Fruit fly (Drosophila melanogaster) whole organism, embryonic: Measurements from ENCODE around the gene moody.

Experiments
- Abd-B ChIP-seq: fragments of 200-800 bp; sonication (Bioruptor generic); optimal IDR thresholded peaks from 2 replicates; lab custom pipeline; 2018; ENCODE audit warnings: missing biosample characterization, mild to moderate bottlenecking, missing genetic modification characterization, moderate library complexity
- Adf1 ChIP-seq: fragments of 200-800 bp; sonication (Bioruptor generic); IDR thresholded peaks from 2 replicates; pipeline ENCODE4 v1.3.6; 2022; ENCODE audit warnings: missing biosample characterization, missing genetic modification characterization
- CG10431 ChIP-seq: fragments of 200-800 bp; sonication (Bioruptor generic); optimal IDR thresholded peaks from 3 replicates; lab custom pipeline; 2018; ENCODE audit warnings: missing biosample characterization, mild to moderate bottlenecking, missing genetic modification characterization
- CG10565 ChIP-seq: fragments of 200-800 bp; sonication (Bioruptor generic); optimal IDR thresholded peaks from 3 replicates; lab custom pipeline; 2016; ENCODE audit warnings: missing biosample characterization, mild to moderate bottlenecking, missing genetic modification characterization
- CG14965 ChIP-seq: fragments of 200-800 bp; sonication (Bioruptor generic); optimal IDR thresholded peaks from 2 replicates; lab custom pipeline; 2016; ENCODE audit warnings: missing biosample characterization, missing genetic modification characterization, borderline replicate concordance
- CG1603 ChIP-seq: fragments of 200-800 bp; sonication (Bioruptor generic); optimal IDR thresholded peaks from 2 replicates; lab custom pipeline; 2019; ENCODE audit warnings: missing biosample characterization, mild to moderate bottlenecking, missing genetic modification characterization, moderate library complexity
- CG16863 ChIP-seq: fragments of 200-800 bp; sonication (Bioruptor generic); optimal IDR thresholded peaks from 3 replicates; lab custom pipeline; 2016; ENCODE audit warnings: missing biosample characterization, missing genetic modification characterization
- CG30431 ChIP-seq: fragments of 200-800 bp; sonication (Bioruptor generic); optimal IDR thresholded peaks from 2 replicates; lab custom pipeline; 2017; ENCODE audit warnings: missing biosample characterization, missing genetic modification characterization
- CG4820 ChIP-seq: fragments of 200-800 bp; sonication (Bioruptor generic); optimal IDR thresholded peaks from 3 replicates; lab custom pipeline; 2016; ENCODE audit warnings: missing biosample characterization, missing genetic modification characterization
- CG6254 ChIP-seq: fragments of 200-800 bp; sonication (Bioruptor generic); optimal IDR thresholded peaks from 3 replicates; lab custom pipeline; 2017; ENCODE audit warnings: mild to moderate bottlenecking, missing biosample characterization, missing genetic modification reagents, missing genetic modification characterization
- CG6854 ChIP-seq: fragments of 200-800 bp; sonication (Bioruptor generic); optimal IDR thresholded peaks from 3 replicates; lab custom pipeline; 2017; ENCODE audit warnings: missing biosample characterization, mild to moderate bottlenecking, missing genetic modification characterization
- CG8924 ChIP-seq: fragments of 200-800 bp; optimal IDR thresholded peaks from 3 replicates; lab custom pipeline; 2019; ENCODE audit warnings: missing biosample characterization, mild to moderate bottlenecking, missing genetic modification characterization, moderate library complexity
- CG9797 ChIP-seq: fragments of 200-800 bp; sonication (Bioruptor generic); optimal IDR thresholded peaks from 3 replicates; lab custom pipeline; 2018; ENCODE audit warnings: missing biosample characterization, mild to moderate bottlenecking, missing genetic modification characterization
- Dip3 ChIP-seq: fragments of 200-800 bp; sonication (Bioruptor generic); optimal IDR thresholded peaks from 3 replicates; lab custom pipeline; 2016; ENCODE audit warnings: missing biosample characterization, missing genetic modification characterization
- Doc2 ChIP-seq: fragments of 200-800 bp; sonication (Bioruptor generic); IDR thresholded peaks from 2 replicates; pipeline ENCODE4 v1.3.6; 2022; ENCODE audit warnings: missing biosample characterization, missing genetic modification characterization
- Fer3 ChIP-seq: fragments of 200-800 bp; sonication (Bioruptor generic); optimal IDR thresholded peaks from 2 replicates; lab custom pipeline; 2018; ENCODE audit warnings: missing biosample characterization, mild to moderate bottlenecking, missing genetic modification characterization, moderate library complexity
- HHEX ChIP-seq: fragments of 200-800 bp; sonication (Bioruptor generic); optimal IDR thresholded peaks from 3 replicates; lab custom pipeline; 2017; ENCODE audit warnings: missing biosample characterization, mild to moderate bottlenecking, missing genetic modification characterization, missing genetic modification reagents
- HLHmδ ChIP-seq: fragments of 200-800 bp; sonication (Bioruptor generic); optimal IDR thresholded peaks from 2 replicates; lab custom pipeline; 2018; ENCODE audit warnings: missing biosample characterization, mild to moderate bottlenecking, missing genetic modification characterization, moderate library complexity
- Jarid2 ChIP-seq: fragments of 200-800 bp; sonication (Bioruptor generic); optimal IDR thresholded peaks from 3 replicates; lab custom pipeline; 2017; ENCODE audit warnings: mild to moderate bottlenecking, missing biosample characterization, missing genetic modification reagents, missing genetic modification characterization
- Kr ChIP-seq: fragments of 200-800 bp; sonication (Bioruptor generic); optimal IDR thresholded peaks from 2 replicates; lab custom pipeline; 2017; ENCODE audit warnings: missing biosample characterization, mild to moderate bottlenecking, missing genetic modification characterization
- MBD-R2 ChIP-seq: fragments of 200-800 bp; sonication (Bioruptor generic); IDR thresholded peaks from 2 replicates; pipeline ENCODE4 v1.3.6; 2022; ENCODE audit warnings: missing biosample characterization, missing genetic modification characterization
- Meics ChIP-seq: fragments of 200-800 bp; sonication (Bioruptor generic); optimal IDR thresholded peaks from 2 replicates; lab custom pipeline; 2017; ENCODE audit warnings: missing biosample characterization, mild to moderate bottlenecking, missing genetic modification characterization
- Oli ChIP-seq: fragments of 200-800 bp; sonication (Bioruptor generic); optimal IDR thresholded peaks from 2 replicates; lab custom pipeline; 2018; ENCODE audit warnings: missing biosample characterization, mild to moderate bottlenecking, missing genetic modification characterization, moderate library complexity
- Pdp1 ChIP-seq, 2 experiments: fragments of 200-800 bp; sonication (Bioruptor generic); optimal IDR thresholded peaks; 3 replicates each; lab custom pipeline; 2016; ENCODE audit warnings: missing biosample characterization in 2 of 2, missing genetic modification characterization in 2 of 2, mild to moderate bottlenecking in 1 of 2, moderate library complexity in 1 of 2
- Ptx1 ChIP-seq: fragments of 200-800 bp; sonication (Bioruptor generic); IDR thresholded peaks from 2 replicates; pipeline ENCODE4 v1.3.6; 2022; ENCODE audit warnings: missing biosample characterization, missing genetic modification characterization
- Sry-β ChIP-seq: fragments of 200-800 bp; sonication (Bioruptor generic); optimal IDR thresholded peaks from 2 replicates; lab custom pipeline; 2018; ENCODE audit warnings: missing biosample characterization, mild to moderate bottlenecking, missing genetic modification characterization, moderate library complexity
- ab ChIP-seq: fragments of 200-800 bp; sonication (Bioruptor generic); optimal IDR thresholded peaks from 2 replicates; lab custom pipeline; 2016; ENCODE audit warnings: missing biosample characterization, missing genetic modification characterization
- abd-A ChIP-seq: fragments of 200-800 bp; sonication (Bioruptor generic); optimal IDR thresholded peaks from 3 replicates; lab custom pipeline; 2019; ENCODE audit warnings: missing biosample characterization, mild to moderate bottlenecking, missing genetic modification characterization, moderate library complexity
- az2 ChIP-seq: fragments of 200-800 bp; sonication (Bioruptor generic); optimal IDR thresholded peaks from 3 replicates; lab custom pipeline; 2016; ENCODE audit warnings: missing biosample characterization, missing genetic modification characterization
- chinmo ChIP-seq: fragments of 200-800 bp; sonication (Bioruptor generic); IDR thresholded peaks from 4 replicates; pipeline ENCODE4 v1.3.6; 2022; ENCODE audit warnings: missing biosample characterization, missing genetic modification characterization; ENCODE audit not compliant: partially characterized antibody
- crc ChIP-seq: fragments of 200-800 bp; sonication (Bioruptor generic); optimal IDR thresholded peaks from 2 replicates; lab custom pipeline; 2016; ENCODE audit warnings: missing biosample characterization, missing genetic modification characterization
- croc ChIP-seq: fragments of 200-800 bp; sonication (Bioruptor generic); conservative IDR thresholded peaks from 3 replicates; pipeline ENCODE4 v1.3.6; 2022; ENCODE audit warnings: missing biosample characterization, missing genetic modification characterization
- da ChIP-seq: fragments of 200-800 bp; sonication (Bioruptor generic); optimal IDR thresholded peaks from 2 replicates; lab custom pipeline; 2016; ENCODE audit warnings: missing biosample characterization, missing genetic modification characterization
- dati ChIP-seq: fragments of 200-800 bp; sonication (Bioruptor generic); IDR thresholded peaks from 2 replicates; pipeline ENCODE4 v1.3.6; 2022; ENCODE audit warnings: missing biosample characterization, missing genetic modification characterization
- emc ChIP-seq: fragments of 200-800 bp; sonication (Bioruptor generic); optimal IDR thresholded peaks from 2 replicates; lab custom pipeline; 2016; ENCODE audit warnings: missing biosample characterization, missing genetic modification characterization
- ems ChIP-seq: fragments of 200-800 bp; sonication (Bioruptor generic); optimal IDR thresholded peaks from 3 replicates; lab custom pipeline; 2016; ENCODE audit warnings: missing biosample characterization, missing genetic modification characterization
- eve ChIP-seq, 2 experiments: fragments of >200 bp; optimal IDR thresholded peaks; 2 replicates each; lab custom pipeline; 2017; ENCODE audit warnings: missing biosample characterization in 2 of 2, missing genetic modification characterization in 2 of 2
- ewg ChIP-seq: fragments of 200-800 bp; sonication (Bioruptor generic); optimal IDR thresholded peaks from 3 replicates; lab custom pipeline; 2017; ENCODE audit warnings: mild to moderate bottlenecking, missing biosample characterization, missing genetic modification reagents, missing genetic modification characterization
- exex ChIP-seq: fragments of 200-800 bp; sonication (Bioruptor generic); optimal IDR thresholded peaks from 4 replicates; lab custom pipeline; 2018; ENCODE audit warnings: missing biosample characterization, mild to moderate bottlenecking, missing genetic modification characterization, moderate library complexity
- fu2 ChIP-seq: fragments of 200-800 bp; sonication (Bioruptor generic); optimal IDR thresholded peaks from 2 replicates; lab custom pipeline; 2016; ENCODE audit warnings: missing biosample characterization, missing genetic modification characterization
- gem ChIP-seq: fragments of 200-800 bp; sonication (Bioruptor generic); optimal IDR thresholded peaks from 2 replicates; lab custom pipeline; 2019; ENCODE audit warnings: missing biosample characterization, mild to moderate bottlenecking, missing genetic modification characterization, moderate library complexity
- kni ChIP-seq: fragments of 200-800 bp; sonication (Bioruptor generic); optimal IDR thresholded peaks from 3 replicates; lab custom pipeline; 2017; ENCODE audit warnings: mild to moderate bottlenecking, missing biosample characterization, missing genetic modification reagents, missing genetic modification characterization
- mirr ChIP-seq: fragments of 200-800 bp; sonication (Bioruptor generic); optimal IDR thresholded peaks from 3 replicates; lab custom pipeline; 2018; ENCODE audit warnings: missing biosample characterization, mild to moderate bottlenecking, missing genetic modification characterization
- ro ChIP-seq: fragments of 200-800 bp; sonication (Bioruptor generic); IDR thresholded peaks from 2 replicates; pipeline ENCODE4 v1.3.6; 2022; ENCODE audit warnings: missing biosample characterization, missing genetic modification characterization
- sens-2 ChIP-seq: fragments of 200-800 bp; sonication (Bioruptor generic); IDR thresholded peaks from 2 replicates; pipeline ENCODE4 v1.3.6; 2022; ENCODE audit warnings: missing biosample characterization, missing genetic modification characterization
- sna ChIP-seq: fragments of 200-800 bp; sonication (Bioruptor generic); IDR thresholded peaks from 2 replicates; pipeline ENCODE4 v1.3.6; 2022; ENCODE audit warnings: missing biosample characterization, missing genetic modification characterization; ENCODE audit not compliant: partially characterized antibody
- sob ChIP-seq: fragments of 200-800 bp; sonication (Bioruptor generic); IDR thresholded peaks from 2 replicates; pipeline ENCODE4 v1.3.6; 2022; ENCODE audit warnings: missing biosample characterization, missing genetic modification characterization
- tll ChIP-seq, 2 experiments: fragments of 200-800 bp in 1 of 2; fragments of >200 bp in 1 of 2; sonication (Bioruptor generic) in 1 of 2; optimal IDR thresholded peaks; 2 replicates each; lab custom pipeline; 2017 to 2019; ENCODE audit warnings: missing biosample characterization in 2 of 2, missing genetic modification characterization in 2 of 2, mild to moderate bottlenecking in 1 of 2, moderate library complexity in 1 of 2
- zen ChIP-seq: fragments of 200-800 bp; sonication (Bioruptor generic); optimal IDR thresholded peaks from 3 replicates; lab custom pipeline; 2018; ENCODE audit warnings: missing biosample characterization, mild to moderate bottlenecking, missing genetic modification characterization, moderate library complexity

moody gene

DNA sequence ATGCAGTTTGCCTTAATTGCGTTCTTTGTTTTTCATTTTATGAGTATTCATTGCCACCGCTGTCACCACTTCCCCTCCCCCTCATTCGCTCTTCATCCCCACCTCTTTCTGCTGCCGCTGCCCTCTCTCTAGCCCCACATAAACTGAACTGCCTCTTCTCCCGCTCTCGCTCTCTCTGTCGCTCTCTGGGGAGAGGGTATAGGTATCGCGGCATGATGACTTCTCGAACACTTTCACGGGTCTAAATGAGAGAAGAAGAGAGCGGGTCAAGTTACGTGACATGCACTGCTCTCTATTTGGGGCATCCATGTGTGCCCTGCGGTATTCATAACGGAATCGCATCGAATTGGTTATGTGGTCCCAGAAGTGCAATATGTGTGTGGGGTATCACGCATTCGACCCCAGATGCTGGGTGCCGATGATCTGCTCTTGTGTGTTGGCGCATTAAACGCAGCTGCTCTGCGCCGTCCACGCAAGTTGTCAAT, 33.8 kb upstream of the moody start (continued):
- TF ChIP-seq az2 (GFP tag; lab: Kevin White, UChicago) (peak; percentile 82), Jarid2 (GFP tag; lab: Kevin White, UChicago) (peak; percentile 57), fu2 (GFP tag; lab: Kevin White, UChicago) (peak; percentile 46), gem (peak; percentile 84), emc (GFP tag; lab: Kevin White, UChicago) (peak; percentile 29), Dip3 (GFP tag; lab: Kevin White, UChicago) (peak; percentile 60), CG8924 (tag; lab: Kevin White, UChicago) (peak; percentile 86), CG1603 (peak; percentile 94), Oli (peak; percentile 84), Abd-B (GFP tag; lab: Kevin White, UChicago) (peak; percentile 77), ab (GFP tag; lab: Kevin White, UChicago) (peak; percentile 45), sna (GFP tag; lab: Robert Waterston, UW) (0 out of 2 replicates have a peak, but pooled peaks have one; percentile 45), sens-2 (peak; percentile 69), eve (GFP tag; optimal IDR thresholded peaks at IDR 0.05; lab: Kevin White, UChicago) (no peak), CG30431 (GFP tag; lab: Kevin White, UChicago) (peak; percentile 77), mirr (GFP tag; lab: Kevin White, UChicago) (no peak), chinmo (GFP tag; lab: Robert Waterston, UW) (peak; percentile 71; the same call in 3 of the 4 replicates), ro (GFP tag; lab: Robert Waterston, UW) (peak; percentile 44; the same call in 1 of the 2 replicates), CG6854 (peak; percentile 28), HLHmδ (no peak), Ptx1 (GFP tag; lab: Robert Waterston, UW) (peak; percentile 90), croc (GFP tag; lab: Robert Waterston, UW) (peak; percentile 70), abd-A (tag; lab: Kevin White, UChicago) (no peak), Adf1 (GFP tag; lab: Robert Waterston, UW) (peak; percentile 59; the same call in 1 of the 2 replicates), CG9797 (peak; percentile 21), HHEX (GFP tag; lab: Kevin White, UChicago) (peak; percentile 73), MBD-R2 (peak; percentile 41; the same call in 1 of the 2 replicates), CG6254 (GFP tag; lab: Kevin White, UChicago) (peak; percentile 73), dati (GFP tag; lab: Robert Waterston, UW) (peak; percentile 62), exex (no peak), CG4820 (GFP tag; lab: Kevin White, UChicago) (peak; percentile 78), crc (GFP tag; lab: Kevin White, UChicago) (peak; percentile 62), Fer3 (peak; percentile 56), kni (GFP tag; lab: Kevin White, UChicago) (peak; percentile 85), CG14965 (GFP tag; lab: Kevin White, UChicago) (peak; percentile 64), ems (peak; percentile 74), da (GFP tag; lab: Kevin White, UChicago) (peak; percentile 67), Sry-β (GFP tag; lab: Kevin White, UChicago) (peak; percentile 14), ewg (GFP tag; lab: Kevin White, UChicago) (peak; percentile 59), sob (GFP tag; lab: Robert Waterston, UW) (peak; percentile 84), zen (tag; lab: Kevin White, UChicago) (no peak), CG10565 (GFP tag; lab: Kevin White, UChicago) (no peak), Kr (no peak), CG16863 (GFP tag; lab: Kevin White, UChicago) (peak; percentile 90), tll (GFP tag; optimal IDR thresholded peaks at IDR 0.05; lab: Kevin White, UChicago) (no peak), Meics (GFP tag; lab: Kevin White, UChicago) (peak; percentile 68), Doc2 (GFP tag; lab: Robert Waterston, UW) (0 out of 2 replicates have a peak, but pooled peaks have one; percentile 39), Pdp1 (GFP tag; optimal IDR thresholded peaks at IDR 0.05; lab: Kevin White, UChicago) (peak; percentile 76 to 96), CG10431 (GFP tag; lab: Kevin White, UChicago) (peak; percentile 29)
